Worm (Caenorhabditis elegans): ENCODE measurements around the gene ZK792.5.

ZK792.5 gene

ce11 chrIV:11650344-11650743 is 37.6 kb downstream of the ZK792.5 start:
- TF ChIP-seq C34F6.9 (tag; optimal IDR thresholded peaks at IDR 0.05) (no peak), unc-39 (tag; optimal IDR thresholded peaks at IDR 0.05) (no peak), nhr-6 (tag; optimal IDR thresholded peaks at IDR 0.05) (no peak), peb-1 (tag; optimal IDR thresholded peaks at IDR 0.05) (no peak), F13H6.1 (tag; optimal IDR thresholded peaks at IDR 0.05) (no peak), blmp-1 (tag; optimal IDR thresholded peaks at IDR 0.05; ENCODE audit: insufficient read depth) (no peak), sma-3 (GFP tag; optimal IDR thresholded peaks at IDR 0.05) (no peak), dmd-4 (tag; optimal IDR thresholded peaks at IDR 0.05) (no peak), sma-9 (GFP tag; optimal IDR thresholded peaks at IDR 0.05) (no peak), sma-9 (tag; optimal IDR thresholded peaks at IDR 0.05) (no peak)

ce11 chrIV:11649031-11649430 is 38.9 kb downstream of the ZK792.5 start, which contains the start of gene ZK809.8:
Gene ZK809.8, minus strand, starts transcription at chrIV:11649064.
- no peak for TF ChIP-seq blmp-1 (tag; optimal IDR thresholded peaks at IDR 0.05; ENCODE audit: insufficient read depth)
- TF ChIP-seq lin-13 (GFP tag; optimal IDR thresholded peaks at IDR 0.05), result no peak
- TF ChIP-seq nhr-10 (tag; optimal IDR thresholded peaks at IDR 0.05), result no peak
- TF ChIP-seq nhr-25 (tag; optimal IDR thresholded peaks at IDR 0.05), result no peak
- TF ChIP-seq elt-3 (tag; optimal IDR thresholded peaks at IDR 0.05), result no peak
- no peak for TF ChIP-seq fos-1 (tag; optimal IDR thresholded peaks at IDR 0.05)
- TF ChIP-seq dmd-4 (tag; optimal IDR thresholded peaks at IDR 0.05), result no peak
- TF ChIP-seq mbf-1 (tag; optimal IDR thresholded peaks at IDR 0.05), result no peak
- peak; percentile 64 for TF ChIP-seq F13H6.1 (tag; optimal IDR thresholded peaks at IDR 0.05)
- peak; percentile 2 for TF ChIP-seq nhr-6 (tag; optimal IDR thresholded peaks at IDR 0.05)
- peak; percentile 30 for TF ChIP-seq C34F6.9 (tag; optimal IDR thresholded peaks at IDR 0.05)
- TF ChIP-seq nhr-129 (tag; optimal IDR thresholded peaks at IDR 0.05), result peak; percentile 44
- TF ChIP-seq sma-9 (GFP tag; optimal IDR thresholded peaks at IDR 0.05), result peak; percentile 62
- no peak for TF ChIP-seq sma-9 (tag; optimal IDR thresholded peaks at IDR 0.05)
- TF ChIP-seq lsy-2 (tag; optimal IDR thresholded peaks at IDR 0.05), result peak in 1 of 2 experiments; percentile 27
- no peak for TF ChIP-seq nhr-77 (tag; optimal IDR thresholded peaks at IDR 0.05)

ce11 chrIV:11646908-11647307 is 41.0 kb downstream of the ZK792.5 start:
- TF ChIP-seq F13H6.1 (tag; optimal IDR thresholded peaks at IDR 0.05), result peak; percentile 19
- TF ChIP-seq ztf-4 (tag; optimal IDR thresholded peaks at IDR 0.05), result no peak
- no peak for TF ChIP-seq mbf-1 (tag; optimal IDR thresholded peaks at IDR 0.05)
- no peak for TF ChIP-seq sem-4 (tag; optimal IDR thresholded peaks at IDR 0.05)
- no peak for TF ChIP-seq sma-3 (GFP tag; optimal IDR thresholded peaks at IDR 0.05)
- TF ChIP-seq aly-2 (tag; optimal IDR thresholded peaks at IDR 0.05), result no peak
- TF ChIP-seq alr-1 (tag; optimal IDR thresholded peaks at IDR 0.05), result no peak
- no peak for TF ChIP-seq zag-1 (tag; optimal IDR thresholded peaks at IDR 0.05)
- no peak for TF ChIP-seq unc-55 (GFP tag; optimal IDR thresholded peaks at IDR 0.05)
- no peak for TF ChIP-seq nhr-21 (tag; optimal IDR thresholded peaks at IDR 0.05)
- no peak for TF ChIP-seq ceh-16 (tag; optimal IDR thresholded peaks at IDR 0.05)
- TF ChIP-seq mab-5 (tag; optimal IDR thresholded peaks at IDR 0.05), result no peak
- peak; percentile 7 for TF ChIP-seq nhr-6 (tag; optimal IDR thresholded peaks at IDR 0.05)
- TF ChIP-seq ztf-11 (tag; optimal IDR thresholded peaks at IDR 0.05), result no peak
- peak; percentile 30 for TF ChIP-seq sma-9 (GFP tag; optimal IDR thresholded peaks at IDR 0.05)
- no peak for TF ChIP-seq sma-9 (tag; optimal IDR thresholded peaks at IDR 0.05)
- no peak for TF ChIP-seq dmd-4 (tag; optimal IDR thresholded peaks at IDR 0.05)
- no peak for TF ChIP-seq nhr-25 (tag; optimal IDR thresholded peaks at IDR 0.05)
- peak; percentile 40 for TF ChIP-seq nhr-129 (tag; optimal IDR thresholded peaks at IDR 0.05)
- no peak for TF ChIP-seq snpc-4 (tag; optimal IDR thresholded peaks at IDR 0.05)

- TF ChIP-seq nhr-25 (tag; optimal IDR thresholded peaks at IDR 0.05), result no peak
- TF ChIP-seq nhr-129 (tag; optimal IDR thresholded peaks at IDR 0.05), result peak; percentile 45
- TF ChIP-seq mdl-1 (tag; optimal IDR thresholded peaks at IDR 0.05), result no peak
- no peak for TF ChIP-seq sem-4 (tag; optimal IDR thresholded peaks at IDR 0.05)
- TF ChIP-seq nhr-237 (tag; optimal IDR thresholded peaks at IDR 0.05), result no peak
- TF ChIP-seq C34F6.9 (tag; optimal IDR thresholded peaks at IDR 0.05), result no peak
- peak; percentile 26 for TF ChIP-seq F13H6.1 (tag; optimal IDR thresholded peaks at IDR 0.05)
- no peak for TF ChIP-seq unc-39 (tag; optimal IDR thresholded peaks at IDR 0.05)
- TF ChIP-seq sma-9 (GFP tag; optimal IDR thresholded peaks at IDR 0.05), result peak; percentile 34
- TF ChIP-seq sma-9 (tag; optimal IDR thresholded peaks at IDR 0.05), result no peak
- TF ChIP-seq ama-1 (optimal IDR thresholded peaks at IDR 0.05), result no peak
- no peak for TF ChIP-seq nhr-6 (tag; optimal IDR thresholded peaks at IDR 0.05)
- peak in 1 of 2 experiments; percentile 7 for TF ChIP-seq lsy-2 (tag; optimal IDR thresholded peaks at IDR 0.05)
- TF ChIP-seq ceh-82 (tag; optimal IDR thresholded peaks at IDR 0.05), result no peak
- no peak for TF ChIP-seq elt-3 (tag; optimal IDR thresholded peaks at IDR 0.05)
These were observed 42.6 kb downstream of the ZK792.5 start for ce11 chrIV:11645354-11645753.

- TF ChIP-seq ceh-82 (tag; optimal IDR thresholded peaks at IDR 0.05), result no peak
- no peak for TF ChIP-seq unc-55 (GFP tag; optimal IDR thresholded peaks at IDR 0.05)
- TF ChIP-seq unc-62 (GFP tag; optimal IDR thresholded peaks at IDR 0.05), result no peak
- no peak for TF ChIP-seq nhr-129 (tag; optimal IDR thresholded peaks at IDR 0.05)
These were observed 43.2 kb downstream of the ZK792.5 start for ce11 chrIV:11644705-11645104.

Measured in whole organism, L2 larva.